Comparison of ENCODE assay signal across 1 fruit fly cellular context in the genomic region with DNA sequence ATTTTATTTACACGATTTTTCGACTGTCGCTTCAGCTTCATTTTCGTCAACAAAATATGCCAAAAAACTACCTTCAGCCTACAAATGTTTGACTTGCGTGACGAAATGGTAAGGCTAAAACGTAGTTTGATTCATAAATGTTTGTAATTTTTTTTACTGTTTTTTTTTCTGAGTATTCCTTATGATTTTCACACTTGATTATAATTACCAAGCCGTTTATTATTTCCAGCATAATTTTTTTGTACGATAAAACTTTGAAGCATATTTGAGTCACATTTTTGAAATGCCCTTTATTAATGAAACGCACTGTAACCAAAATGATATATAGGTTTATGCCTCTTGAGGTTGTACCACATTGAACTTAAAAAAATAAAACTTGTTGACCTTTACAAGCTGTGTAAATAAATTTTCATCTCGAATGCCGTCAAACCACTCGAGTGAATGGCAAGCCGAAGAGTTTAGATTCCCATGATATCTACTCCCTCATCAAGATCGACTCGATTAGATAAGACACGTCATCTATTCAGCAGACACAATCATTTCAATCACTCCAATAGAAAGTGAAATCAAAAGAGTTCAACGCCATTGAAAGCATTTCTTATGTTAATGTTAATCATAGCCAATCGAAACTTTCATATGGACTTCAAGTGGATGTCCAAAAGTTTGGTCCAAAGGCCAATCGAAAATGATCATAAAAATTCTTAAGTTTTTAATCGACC.
TF ChIP-seq lines count a peak whose summit lies in the region.

No protein-coding gene starts in this region.

TF ChIP-seq in whole organism, embryonic, 481 proteins besides CTCF, POLR2A, EP300 and RAD21 (continued from another document):
- peak; percentile 58 for TF ChIP-seq Dek (tag; optimal IDR thresholded peaks at IDR 0.05; lab: Kevin White, UChicago)
- TF ChIP-seq stc (GFP tag; IDR thresholded peaks at IDR 0.05; lab: Robert Waterston, UW): peak; percentile 66
- no peak for TF ChIP-seq Hr39 (optimal IDR thresholded peaks at IDR 0.05; lab: Kevin White, UChicago)
- peak; percentile 38 for TF ChIP-seq Hsf (GFP tag; optimal IDR thresholded peaks at IDR 0.05; lab: Kevin White, UChicago)
- no peak for TF ChIP-seq inv (GFP tag; IDR thresholded peaks at IDR 0.05; lab: Robert Waterston, UW; ENCODE audit: partially characterized antibody)
- peak; percentile 41 for TF ChIP-seq fd96Cb (tag; optimal IDR thresholded peaks at IDR 0.05; lab: Kevin White, UChicago)
- peak; percentile 58; the same call in 1 of the 2 replicates for TF ChIP-seq CG31441 (GFP tag; IDR thresholded peaks at IDR 0.05; lab: Robert Waterston, UW)
- TF ChIP-seq wek (GFP tag; optimal IDR thresholded peaks at IDR 0.05; lab: Kevin White, UChicago): no peak
- peak; percentile 25; the same call in 1 of the 3 replicates for TF ChIP-seq CG14050 (GFP tag; IDR thresholded peaks at IDR 0.05; lab: Robert Waterston, UW)
- no peak for TF ChIP-seq CG4854 (GFP tag; optimal IDR thresholded peaks at IDR 0.05; lab: Kevin White, UChicago)
- peak; percentile 78 for TF ChIP-seq CG11504 (tag; optimal IDR thresholded peaks at IDR 0.05; lab: Kevin White, UChicago)
- TF ChIP-seq Fer2 (tag; optimal IDR thresholded peaks at IDR 0.05; lab: Kevin White, UChicago): no peak
- peak; percentile 47; the same call in 1 of the 2 replicates for TF ChIP-seq sob (GFP tag; IDR thresholded peaks at IDR 0.05; lab: Robert Waterston, UW)
- no peak for TF ChIP-seq zen (tag; optimal IDR thresholded peaks at IDR 0.05; lab: Kevin White, UChicago)
- TF ChIP-seq HmgD (GFP tag; optimal IDR thresholded peaks at IDR 0.05; lab: Kevin White, UChicago): no peak
- peak in 1 of 2 experiments; percentile 67 for TF ChIP-seq Hr78 (GFP tag; optimal IDR thresholded peaks at IDR 0.05; lab: Kevin White, UChicago)
- no peak for TF ChIP-seq zfh1 (GFP tag; IDR thresholded peaks at IDR 0.05; lab: Robert Waterston, UW)
- TF ChIP-seq Atf6 (GFP tag; IDR thresholded peaks at IDR 0.05; lab: Robert Waterston, UW): peak; percentile 57; the same call in 1 of the 2 replicates
- no peak for TF ChIP-seq CG4328 (GFP tag; optimal IDR thresholded peaks at IDR 0.05; lab: Kevin White, UChicago)
- no peak for TF ChIP-seq Elba2 (GFP tag; optimal IDR thresholded peaks at IDR 0.05; lab: Kevin White, UChicago)
- TF ChIP-seq Xrp1 (GFP tag; IDR thresholded peaks at IDR 0.05; lab: Robert Waterston, UW): peak; percentile 38; the same call in 1 of the 2 replicates
- peak; percentile 62; the same call in 1 of the 3 replicates for TF ChIP-seq ci (GFP tag; IDR thresholded peaks at IDR 0.05; lab: Robert Waterston, UW)
- peak; percentile 49 for TF ChIP-seq Hmr (GFP tag; optimal IDR thresholded peaks at IDR 0.05; lab: Kevin White, UChicago)
TF ChIP-seq in whole organism, embryonic: peak in this region for 176.
